Worm (Caenorhabditis elegans) whole organism, L2 larva: Measurements from ENCODE around the gene T01B7.9.

Experiments
- C34F6.9 ChIP-seq: fragments of 150-350 bp; optimal IDR thresholded peaks from 2 replicates; lab custom pipeline; 2014; ENCODE audit warnings: missing biosample characterization, missing genetic modification characterization
- F13H6.1 ChIP-seq: sonication (generic microtip); optimal IDR thresholded peaks from 2 replicates; lab custom pipeline; 2016; ENCODE audit warnings: missing genetic modification characterization, missing compliant biosample characterization
- R02D3.7 ChIP-seq: fragments of 150-350 bp; optimal IDR thresholded peaks from 2 replicates; lab custom pipeline; 2014; ENCODE audit warnings: missing biosample characterization, missing genetic modification characterization
- Y55F3AM.14 ChIP-seq: fragments of 200-800 bp; sonication (Bioruptor generic); optimal IDR thresholded peaks from 2 replicates; lab custom pipeline; 2018; ENCODE audit warnings: mild to moderate bottlenecking, missing genetic modification characterization, missing compliant biosample characterization
- ZK546.5 ChIP-seq: sonication (generic microtip); optimal IDR thresholded peaks from 2 replicates; lab custom pipeline; 2017; ENCODE audit warnings: missing biosample characterization, missing genetic modification characterization
- alr-1 ChIP-seq: fragments of 150-350 bp; optimal IDR thresholded peaks from 2 replicates; lab custom pipeline; 2014; ENCODE audit warnings: missing biosample characterization, missing genetic modification characterization
- aly-2 ChIP-seq: fragments of 150-350 bp; optimal IDR thresholded peaks from 2 replicates; lab custom pipeline; 2014; ENCODE audit warnings: missing biosample characterization, missing genetic modification characterization
- ama-1 ChIP-seq: fragments of 150-350 bp; optimal IDR thresholded peaks from 2 replicates; lab custom pipeline; 2018; ENCODE audit warnings: inconsistent platforms
- blmp-1 ChIP-seq: sonication (generic microtip); optimal IDR thresholded peaks from 2 replicates; lab custom pipeline; 2017; ENCODE audit warnings: missing genetic modification characterization, mild to moderate bottlenecking, missing compliant biosample characterization, antibody characterized with exemption, moderate library complexity; ENCODE audit not compliant: insufficient read depth
- ceh-82 ChIP-seq: fragments of 150-350 bp; optimal IDR thresholded peaks from 2 replicates; lab custom pipeline; 2014; ENCODE audit warnings: missing biosample characterization, missing genetic modification characterization
- egl-27 ChIP-seq: sonication (generic microtip); optimal IDR thresholded peaks from 3 replicates; lab custom pipeline; 2017; ENCODE audit warnings: missing biosample characterization, missing genetic modification reagents, missing genetic modification characterization
- elt-1 ChIP-seq: fragments of 150-350 bp; optimal IDR thresholded peaks from 2 replicates; lab custom pipeline; 2014; ENCODE audit warnings: missing biosample characterization, missing genetic modification characterization
- elt-3 ChIP-seq: sonication (generic microtip); optimal IDR thresholded peaks from 2 replicates; lab custom pipeline; 2017; ENCODE audit warnings: missing biosample characterization, missing genetic modification characterization
- fos-1 ChIP-seq: fragments of 150-350 bp; optimal IDR thresholded peaks from 2 replicates; lab custom pipeline; 2014; ENCODE audit warnings: missing biosample characterization, missing genetic modification characterization
- lin-11 ChIP-seq: fragments of 150-350 bp; sonication (generic microtip); optimal IDR thresholded peaks from 2 replicates; lab custom pipeline; 2014; ENCODE audit warnings: missing biosample characterization, missing genetic modification characterization, inconsistent platforms, mixed read lengths
- lin-13 ChIP-seq: fragments of 150-350 bp; optimal IDR thresholded peaks from 2 replicates; lab custom pipeline; 2014; ENCODE audit warnings: missing biosample characterization, missing genetic modification reagents, missing genetic modification characterization
- lin-39 ChIP-seq: fragments of 150-350 bp; optimal IDR thresholded peaks from 2 replicates; lab custom pipeline; 2014; ENCODE audit warnings: missing biosample characterization, missing genetic modification reagents, missing genetic modification characterization
- lsy-2 ChIP-seq, 2 experiments: fragments of 150-350 bp in 1 of 2; sonication (generic microtip) in 1 of 2; optimal IDR thresholded peaks; 2 replicates each; lab custom pipeline; 2014 to 2017; ENCODE audit warnings: missing biosample characterization in 2 of 2, missing genetic modification characterization in 2 of 2
- mab-5 ChIP-seq: fragments of 150-350 bp; optimal IDR thresholded peaks from 2 replicates; lab custom pipeline; 2014; ENCODE audit warnings: missing biosample characterization, missing genetic modification characterization
- mbf-1 ChIP-seq: sonication (generic microtip); optimal IDR thresholded peaks from 2 replicates; lab custom pipeline; 2017; ENCODE audit warnings: missing biosample characterization, missing genetic modification characterization
- mdl-1 ChIP-seq, 2 experiments: fragments of 150-350 bp in 1 of 2; sonication (generic microtip) in 1 of 2; optimal IDR thresholded peaks; 2 replicates each; lab custom pipeline; 2017; ENCODE audit warnings: missing biosample characterization in 2 of 2, missing genetic modification characterization in 2 of 2
- nhr-10 ChIP-seq: sonication (generic microtip); optimal IDR thresholded peaks from 2 replicates; lab custom pipeline; 2017; ENCODE audit warnings: missing biosample characterization, missing genetic modification characterization
- nhr-11 ChIP-seq: fragments of 150-350 bp; optimal IDR thresholded peaks from 2 replicates; lab custom pipeline; 2014; ENCODE audit warnings: missing biosample characterization, missing genetic modification characterization
- nhr-12 ChIP-seq: fragments of 150-350 bp; optimal IDR thresholded peaks from 2 replicates; lab custom pipeline; 2014; ENCODE audit warnings: missing biosample characterization, missing genetic modification characterization
- nhr-129 ChIP-seq: fragments of 150-350 bp; optimal IDR thresholded peaks from 2 replicates; lab custom pipeline; 2014; ENCODE audit warnings: missing biosample characterization, missing genetic modification characterization
- nhr-21 ChIP-seq: fragments of 150-350 bp; optimal IDR thresholded peaks from 2 replicates; lab custom pipeline; 2014; ENCODE audit warnings: missing biosample characterization, missing genetic modification characterization
- nhr-23 ChIP-seq: fragments of 150-350 bp; optimal IDR thresholded peaks from 2 replicates; lab custom pipeline; 2014; ENCODE audit warnings: missing biosample characterization, missing genetic modification reagents, missing genetic modification characterization
- nhr-237 ChIP-seq: fragments of 150-350 bp; optimal IDR thresholded peaks from 2 replicates; lab custom pipeline; 2014; ENCODE audit warnings: missing biosample characterization, missing genetic modification characterization
- nhr-25 ChIP-seq: fragments of 150-350 bp; sonication (generic microtip); optimal IDR thresholded peaks from 3 replicates; lab custom pipeline; 2014; ENCODE audit warnings: missing biosample characterization, missing genetic modification characterization
- nhr-6 ChIP-seq: fragments of 150-350 bp; optimal IDR thresholded peaks from 2 replicates; lab custom pipeline; 2014; ENCODE audit warnings: missing biosample characterization, missing genetic modification characterization
- peb-1 ChIP-seq: fragments of 150-350 bp; optimal IDR thresholded peaks from 2 replicates; lab custom pipeline; 2014; ENCODE audit warnings: missing biosample characterization, missing genetic modification characterization
- skn-1 ChIP-seq: sonication (generic microtip); optimal IDR thresholded peaks from 2 replicates; lab custom pipeline; 2017; ENCODE audit warnings: missing biosample characterization, missing genetic modification characterization
- sma-3 ChIP-seq: sonication (generic microtip); optimal IDR thresholded peaks from 2 replicates; lab custom pipeline; 2016; ENCODE audit warnings: missing genetic modification reagents, missing genetic modification characterization, missing compliant biosample characterization
- sma-9 ChIP-seq, 2 experiments: fragments of 150-350 bp in 1 of 2; sonication (generic microtip) in 1 of 2; optimal IDR thresholded peaks; 2 replicates each; lab custom pipeline; 2014 to 2016; ENCODE audit warnings: missing genetic modification characterization in 2 of 2, mild to moderate bottlenecking in 1 of 2, missing biosample characterization in 1 of 2, missing compliant biosample characterization in 1 of 2, missing genetic modification reagents in 1 of 2, moderate library complexity in 1 of 2
- snpc-4 ChIP-seq: fragments of 150-350 bp; optimal IDR thresholded peaks from 2 replicates; lab custom pipeline; 2014; ENCODE audit warnings: missing biosample characterization, missing genetic modification characterization
- unc-55 ChIP-seq: fragments of 150-350 bp; sonication (generic microtip); optimal IDR thresholded peaks from 3 replicates; lab custom pipeline; 2014; ENCODE audit warnings: missing biosample characterization, missing genetic modification reagents, missing genetic modification characterization
- unc-62 ChIP-seq: fragments of 150-350 bp; optimal IDR thresholded peaks from 2 replicates; lab custom pipeline; 2014; ENCODE audit warnings: missing biosample characterization, missing genetic modification reagents, missing genetic modification characterization
- zag-1 ChIP-seq: fragments of 150-350 bp; optimal IDR thresholded peaks from 2 replicates; lab custom pipeline; 2014; ENCODE audit warnings: missing biosample characterization, missing genetic modification characterization
- ztf-1 ChIP-seq: fragments of 200-800 bp; sonication (Bioruptor generic); conservative IDR thresholded peaks from 2 replicates; pipeline ENCODE4 v1.3.6; 2022; ENCODE audit warnings: missing genetic modification characterization, missing compliant biosample characterization
- ztf-11 ChIP-seq: sonication (generic microtip); optimal IDR thresholded peaks from 2 replicates; lab custom pipeline; 2017; ENCODE audit warnings: missing biosample characterization, missing genetic modification characterization

The T01B7.9 gene

ce11 chrII:8730960-8731693 lies 4.5 kb upstream of the T01B7.9 start:
- TF ChIP-seq F13H6.1 (tag; lab: Kevin White, UChicago) (no peak), sma-3 (GFP tag; lab: Kevin White, UChicago) (no peak), zag-1 (tag; lab: Kevin White, UChicago) (no peak), nhr-21 (peak; percentile 65), nhr-23 (tag; lab: Kevin White, UChicago) (no peak)

- TF ChIP-seq fos-1, result peak; percentile 17
- TF ChIP-seq unc-62 (GFP tag; lab: Kevin White, UChicago), result no peak
- no peak for TF ChIP-seq snpc-4 (tag; lab: Kevin White, UChicago)
- no peak for TF ChIP-seq egl-27 (tag; lab: Kevin White, UChicago)
- no peak for TF ChIP-seq skn-1 (tag; lab: Kevin White, UChicago)
- TF ChIP-seq nhr-25 (tag; lab: Kevin White, UChicago), result no peak
- no peak for TF ChIP-seq F13H6.1 (tag; lab: Kevin White, UChicago)
- peak; percentile 28 for TF ChIP-seq sma-9 (GFP tag; optimal IDR thresholded peaks at IDR 0.05; lab: Kevin White, UChicago)
- TF ChIP-seq sma-9 (tag; optimal IDR thresholded peaks at IDR 0.05; lab: Kevin White, UChicago), result no peak
- no peak for TF ChIP-seq elt-1 (tag; lab: Kevin White, UChicago)
- no peak for TF ChIP-seq ZK546.5 (tag; lab: Kevin White, UChicago)
- no peak for TF ChIP-seq mdl-1 (tag; optimal IDR thresholded peaks at IDR 0.05; lab: Kevin White, UChicago)
- TF ChIP-seq nhr-21, result peak; percentile 19
- no peak for TF ChIP-seq sma-3 (GFP tag; lab: Kevin White, UChicago)
- TF ChIP-seq lin-39, result no peak
- TF ChIP-seq blmp-1 (tag; lab: Kevin White, UChicago), result peak; percentile 88
- no peak for TF ChIP-seq nhr-6 (tag; lab: Kevin White, UChicago)
- TF ChIP-seq lin-13 (GFP tag; lab: Kevin White, UChicago), result no peak
- no peak for TF ChIP-seq nhr-10
- TF ChIP-seq ceh-82 (tag; lab: Kevin White, UChicago), result no peak
- TF ChIP-seq ama-1 (lab: Kevin White, UChicago), result no peak
- no peak for TF ChIP-seq nhr-129
- no peak for TF ChIP-seq Y55F3AM.14
- TF ChIP-seq lin-11 (tag; lab: Kevin White, UChicago), result no peak
- no peak for TF ChIP-seq R02D3.7 (tag; lab: Kevin White, UChicago)
- no peak for TF ChIP-seq ztf-1 (GFP tag; lab: Robert Waterston, UW)
- no peak for TF ChIP-seq elt-3
- no peak for TF ChIP-seq mbf-1 (tag; lab: Kevin White, UChicago)
- peak; percentile 7 for TF ChIP-seq C34F6.9 (tag; lab: Kevin White, UChicago)
These were observed 3.7 kb upstream of the T01B7.9 start for ce11 chrII:8730281-8730680.

DNA sequence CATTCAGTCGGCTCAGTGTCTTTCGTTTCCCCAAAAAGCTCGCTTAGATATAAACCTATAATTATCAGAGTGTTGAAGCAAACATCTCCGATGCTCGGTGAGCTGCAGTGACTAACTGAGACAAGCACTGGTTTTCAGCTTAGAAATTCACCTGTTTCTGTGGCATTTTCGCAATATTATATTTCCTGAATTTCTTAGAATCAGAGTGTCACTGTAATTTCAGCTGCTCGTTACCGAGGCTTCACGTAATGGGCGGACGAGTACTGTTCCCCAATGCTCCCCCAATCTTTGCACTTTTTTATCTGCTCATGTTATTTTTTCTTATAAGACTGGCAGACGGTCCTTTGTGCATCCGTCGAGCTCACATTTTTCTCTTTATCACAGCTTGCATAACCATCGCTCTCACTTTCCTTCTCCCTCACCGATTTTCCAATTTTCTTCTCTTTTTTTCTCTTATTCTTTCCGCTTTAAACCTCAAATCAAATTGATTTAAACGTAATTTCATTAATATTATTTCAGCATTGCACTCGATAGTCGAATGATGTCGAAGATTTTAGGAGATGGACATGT lies 4.6 kb downstream of the T01B7.9 start, which contains the start of gene trcs-2:
Gene trcs-2 (plus strand): TSS at position 520 of the 570 bp plus-strand sequence.
- TF ChIP-seq ama-1 (lab: Kevin White, UChicago) (no peak), nhr-237 (no peak), ztf-1 (GFP tag; lab: Robert Waterston, UW) (no peak), nhr-21 (no peak), nhr-11 (tag; lab: Kevin White, UChicago) (no peak), elt-1 (tag; lab: Kevin White, UChicago) (no peak), mab-5 (tag; lab: Kevin White, UChicago) (no peak), nhr-12 (tag; lab: Kevin White, UChicago) (no peak), peb-1 (tag; lab: Kevin White, UChicago) (no peak), R02D3.7 (tag; lab: Kevin White, UChicago) (no peak), ztf-11 (tag; lab: Kevin White, UChicago) (no peak), C34F6.9 (tag; lab: Kevin White, UChicago) (no peak), aly-2 (no peak), F13H6.1 (tag; lab: Kevin White, UChicago) (no peak), unc-55 (GFP tag; lab: Kevin White, UChicago) (no peak), mdl-1 (tag; optimal IDR thresholded peaks at IDR 0.05; lab: Kevin White, UChicago) (no peak), unc-62 (GFP tag; lab: Kevin White, UChicago) (no peak), alr-1 (tag; lab: Kevin White, UChicago) (no peak), ceh-82 (tag; lab: Kevin White, UChicago) (no peak), lsy-2 (tag; optimal IDR thresholded peaks at IDR 0.05; lab: Kevin White, UChicago) (no peak)
